Worm (Caenorhabditis elegans): ENCODE results near the gene pals-21.

DNA sequence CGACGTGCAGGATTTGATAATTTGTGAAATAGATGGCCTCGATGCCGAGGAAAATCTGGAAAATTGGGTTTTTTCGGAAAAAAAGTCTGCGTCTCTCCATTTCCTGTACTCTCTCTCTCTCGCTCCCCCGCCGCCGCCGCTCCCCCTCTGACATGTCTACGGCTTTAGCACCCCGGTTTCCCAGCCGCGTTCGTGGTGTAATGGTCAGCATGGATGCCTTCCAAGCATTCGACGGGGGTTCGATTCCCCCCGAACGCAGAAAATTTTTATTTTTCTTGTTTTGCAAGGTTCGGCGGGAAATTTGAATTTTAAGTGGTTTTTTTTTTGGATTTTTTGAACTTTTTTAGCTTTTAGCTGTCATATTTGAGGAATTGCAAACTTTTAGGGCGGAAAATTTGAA is 43.9 kb upstream of the pals-21 start:
- peak; percentile 21 for TF ChIP-seq him-1 (tag; optimal IDR thresholded peaks at IDR 0.05)
- TF ChIP-seq dao-5 (tag; optimal IDR thresholded peaks at IDR 0.05) = peak; percentile 30
- peak; percentile 33 for TF ChIP-seq W03F9.2 (tag; optimal IDR thresholded peaks at IDR 0.05)
